Fruit fly (Drosophila melanogaster) whole organism, prepupa: Measurements from ENCODE around the gene CG9330.

Source experiments
- Blimp-1 ChIP-seq: fragments of 200-800 bp; sonication (Bioruptor generic); optimal IDR thresholded peaks from 3 replicates; lab custom pipeline; 2017; ENCODE audit warnings: missing biosample characterization, missing genetic modification characterization, mild to moderate bottlenecking, moderate library complexity, missing genetic modification reagents
- CG10631 ChIP-seq: fragments of 200-800 bp; sonication (Bioruptor generic); optimal IDR thresholded peaks from 2 replicates; lab custom pipeline; 2016; ENCODE audit warnings: missing biosample characterization, missing genetic modification characterization
- CG11294 ChIP-seq: fragments of 200-800 bp; sonication (Bioruptor generic); IDR thresholded peaks from 2 replicates; pipeline ENCODE4 v1.3.6; 2022; ENCODE audit warnings: missing biosample characterization, missing genetic modification characterization
- CG11762 ChIP-seq: fragments of 200-800 bp; sonication (Bioruptor generic); optimal IDR thresholded peaks from 3 replicates; lab custom pipeline; 2016; ENCODE audit warnings: missing biosample characterization, missing genetic modification characterization; ENCODE audit not compliant: insufficient read depth
- CG11902 ChIP-seq: fragments of 200-800 bp; sonication (Bioruptor generic); optimal IDR thresholded peaks from 3 replicates; lab custom pipeline; 2016; ENCODE audit warnings: missing biosample characterization, missing genetic modification characterization
- CG15336 ChIP-seq: fragments of 200-800 bp; sonication (Bioruptor generic); IDR thresholded peaks from 2 replicates; pipeline ENCODE4 v1.3.6; 2022; ENCODE audit warnings: missing biosample characterization, missing genetic modification characterization
- CG1621 ChIP-seq: fragments of 200-800 bp; sonication (Bioruptor generic); optimal IDR thresholded peaks from 3 replicates; lab custom pipeline; 2018; ENCODE audit warnings: missing biosample characterization, mild to moderate bottlenecking, missing genetic modification characterization
- CG16779 ChIP-seq: fragments of 200-800 bp; sonication (Bioruptor generic); optimal IDR thresholded peaks from 3 replicates; lab custom pipeline; 2017; ENCODE audit warnings: missing biosample characterization, mild to moderate bottlenecking, missing genetic modification characterization
- CG31627 ChIP-seq: fragments of 200-800 bp; sonication (Bioruptor generic); optimal IDR thresholded peaks from 3 replicates; lab custom pipeline; 2016; ENCODE audit warnings: missing biosample characterization, missing genetic modification characterization
- CG34406 ChIP-seq: fragments of 200-800 bp; sonication (Bioruptor generic); optimal IDR thresholded peaks from 3 replicates; lab custom pipeline; 2016; ENCODE audit warnings: missing biosample characterization, missing genetic modification characterization
- CG4318 ChIP-seq: fragments of 200-800 bp; sonication (Bioruptor generic); optimal IDR thresholded peaks from 3 replicates; lab custom pipeline; 2017; ENCODE audit warnings: missing biosample characterization, mild to moderate bottlenecking, missing genetic modification characterization
- CG6808 ChIP-seq: fragments of 200-800 bp; sonication (Bioruptor generic); optimal IDR thresholded peaks from 3 replicates; lab custom pipeline; 2017; ENCODE audit warnings: missing biosample characterization, missing genetic modification characterization, mild to moderate bottlenecking, moderate library complexity, missing genetic modification reagents
- CG7368 ChIP-seq: fragments of 200-800 bp; sonication (Bioruptor generic); optimal IDR thresholded peaks from 3 replicates; lab custom pipeline; 2016; ENCODE audit warnings: missing biosample characterization, missing genetic modification characterization
- CG8119 ChIP-seq: fragments of 200-800 bp; sonication (Bioruptor generic); IDR thresholded peaks from 3 replicates; pipeline ENCODE4 v1.3.6; 2022; ENCODE audit warnings: missing biosample characterization, missing genetic modification characterization
- CG8319 ChIP-seq: fragments of 200-800 bp; sonication (Bioruptor generic); optimal IDR thresholded peaks from 3 replicates; lab custom pipeline; 2016; ENCODE audit warnings: missing biosample characterization, missing genetic modification characterization
- CG8632 ChIP-seq: fragments of 200-800 bp; sonication (Bioruptor generic); optimal IDR thresholded peaks from 3 replicates; lab custom pipeline; 2016; ENCODE audit warnings: missing biosample characterization, missing genetic modification characterization
- CG9139 ChIP-seq: fragments of 200-800 bp; sonication (Bioruptor generic); optimal IDR thresholded peaks from 3 replicates; lab custom pipeline; 2017; ENCODE audit warnings: missing biosample characterization, mild to moderate bottlenecking, missing genetic modification characterization
- Eip75B ChIP-seq: fragments of 200-800 bp; sonication (Bioruptor generic); optimal IDR thresholded peaks from 3 replicates; lab custom pipeline; 2016; ENCODE audit warnings: missing biosample characterization, missing genetic modification characterization
- Eip78C ChIP-seq: fragments of 200-800 bp; sonication (Bioruptor generic); peaks from one replicate; lab custom pipeline; 2016; ENCODE audit warnings: missing biosample characterization, missing genetic modification characterization
- Eip93F ChIP-seq: fragments of 200-800 bp; sonication (Bioruptor generic); optimal IDR thresholded peaks from 2 replicates; lab custom pipeline; 2016; ENCODE audit warnings: missing biosample characterization, mild to moderate bottlenecking, missing genetic modification characterization
- Ets96B ChIP-seq: fragments of 200-800 bp; optimal IDR thresholded peaks from 2 replicates; lab custom pipeline; 2019; ENCODE audit warnings: missing biosample characterization, mild to moderate bottlenecking, missing genetic modification characterization, moderate library complexity
- Gug ChIP-seq: fragments of 200-800 bp; sonication (Bioruptor generic); IDR thresholded peaks from 2 replicates; pipeline ENCODE4 v1.3.6; 2022; ENCODE audit warnings: missing biosample characterization, missing genetic modification characterization
- Hr38 ChIP-seq: sonication (Bioruptor generic); optimal IDR thresholded peaks from 2 replicates; lab custom pipeline; 2016; ENCODE audit warnings: missing biosample characterization, missing genetic modification characterization
- Hr39 ChIP-seq: fragments of 200-800 bp; sonication (Bioruptor generic); optimal IDR thresholded peaks from 2 replicates; lab custom pipeline; 2016; ENCODE audit warnings: missing biosample characterization, missing genetic modification characterization
- Hr4 ChIP-seq: fragments of 200-800 bp; sonication (Bioruptor generic); optimal IDR thresholded peaks from 3 replicates; lab custom pipeline; 2016; ENCODE audit warnings: missing biosample characterization, missing genetic modification characterization
- Met ChIP-seq: fragments of 200-800 bp; sonication (Bioruptor generic); optimal IDR thresholded peaks from 3 replicates; lab custom pipeline; 2016; ENCODE audit warnings: missing biosample characterization, missing genetic modification characterization
- OdsH ChIP-seq: fragments of 200-800 bp; sonication (Bioruptor generic); optimal IDR thresholded peaks from 3 replicates; lab custom pipeline; 2016; ENCODE audit warnings: missing biosample characterization, missing genetic modification characterization
- Smox ChIP-seq: fragments of 200-800 bp; sonication (Bioruptor generic); optimal IDR thresholded peaks from 3 replicates; lab custom pipeline; 2016; ENCODE audit warnings: missing biosample characterization, missing genetic modification characterization
- Sox15 ChIP-seq: fragments of 200-800 bp; sonication (Bioruptor generic); optimal IDR thresholded peaks from 3 replicates; lab custom pipeline; 2016; ENCODE audit warnings: missing biosample characterization, missing genetic modification characterization
- achi ChIP-seq: fragments of 200-800 bp; sonication (Bioruptor generic); optimal IDR thresholded peaks from 3 replicates; lab custom pipeline; 2016; ENCODE audit warnings: missing biosample characterization, missing genetic modification characterization
- acj6 ChIP-seq: fragments of 200-800 bp; sonication (Bioruptor generic); optimal IDR thresholded peaks from 3 replicates; lab custom pipeline; 2016; ENCODE audit warnings: missing biosample characterization, missing genetic modification characterization
- dac ChIP-seq: fragments of 200-800 bp; sonication (Bioruptor generic); optimal IDR thresholded peaks from 2 replicates; lab custom pipeline; 2017; ENCODE audit warnings: missing biosample characterization, mild to moderate bottlenecking, missing genetic modification characterization
- dsx ChIP-seq: fragments of 200-800 bp; optimal IDR thresholded peaks from 3 replicates; lab custom pipeline; 2019; ENCODE audit warnings: missing biosample characterization, mild to moderate bottlenecking, missing genetic modification characterization, moderate library complexity; ENCODE audit not compliant: poor library complexity, severe bottlenecking
- eg ChIP-seq: fragments of 200-800 bp; sonication (Bioruptor generic); IDR thresholded peaks from 3 replicates; pipeline ENCODE4 v1.3.6; 2022; ENCODE audit warnings: missing biosample characterization, missing genetic modification characterization
- esn ChIP-seq: fragments of 200-800 bp; sonication (Bioruptor generic); optimal IDR thresholded peaks from 2 replicates; lab custom pipeline; 2016; ENCODE audit warnings: missing biosample characterization, mild to moderate bottlenecking, missing genetic modification characterization, moderate library complexity
- fd59A ChIP-seq: fragments of 200-800 bp; sonication (Bioruptor generic); optimal IDR thresholded peaks from 2 replicates; lab custom pipeline; 2017; ENCODE audit warnings: missing biosample characterization, mild to moderate bottlenecking, missing genetic modification characterization, missing genetic modification reagents
- fd85E ChIP-seq: fragments of 200-800 bp; sonication (Bioruptor generic); optimal IDR thresholded peaks from 3 replicates; lab custom pipeline; 2016; ENCODE audit warnings: missing biosample characterization, missing genetic modification characterization
- fkh ChIP-seq: fragments of 200-800 bp; sonication (Bioruptor generic); optimal IDR thresholded peaks from 3 replicates; lab custom pipeline; 2017; ENCODE audit warnings: missing biosample characterization, mild to moderate bottlenecking, missing genetic modification characterization, moderate library complexity
- lz ChIP-seq: fragments of 200-800 bp; sonication (Bioruptor generic); optimal IDR thresholded peaks from 3 replicates; lab custom pipeline; 2016; ENCODE audit warnings: missing biosample characterization, missing genetic modification characterization
- pdm3 ChIP-seq: fragments of 200-800 bp; sonication (Bioruptor generic); optimal IDR thresholded peaks from 3 replicates; lab custom pipeline; 2016; ENCODE audit warnings: missing biosample characterization, missing genetic modification characterization
- spab ChIP-seq: fragments of 200-800 bp; sonication (Bioruptor generic); optimal IDR thresholded peaks from 2 replicates; lab custom pipeline; 2017; ENCODE audit warnings: missing biosample characterization, mild to moderate bottlenecking, missing genetic modification characterization, missing genetic modification reagents
- ss ChIP-seq, 2 experiments: fragments of 200-800 bp; sonication (Bioruptor generic); optimal IDR thresholded peaks; 2 replicates in 1 of 2; 3 replicates in 1 of 2; lab custom pipeline; 2017 to 2018; ENCODE audit warnings: mild to moderate bottlenecking in 2 of 2, missing biosample characterization in 2 of 2, missing genetic modification characterization in 2 of 2, moderate library complexity in 1 of 2
- svp ChIP-seq: fragments of 200-800 bp; sonication (Bioruptor generic); peaks from one replicate; lab custom pipeline; 2016; ENCODE audit warnings: missing biosample characterization, missing genetic modification characterization
- topi ChIP-seq: fragments of 200-800 bp; sonication (Bioruptor generic); optimal IDR thresholded peaks from 3 replicates; lab custom pipeline; 2016; ENCODE audit warnings: missing biosample characterization, missing genetic modification characterization

CG9330 gene

DNA sequence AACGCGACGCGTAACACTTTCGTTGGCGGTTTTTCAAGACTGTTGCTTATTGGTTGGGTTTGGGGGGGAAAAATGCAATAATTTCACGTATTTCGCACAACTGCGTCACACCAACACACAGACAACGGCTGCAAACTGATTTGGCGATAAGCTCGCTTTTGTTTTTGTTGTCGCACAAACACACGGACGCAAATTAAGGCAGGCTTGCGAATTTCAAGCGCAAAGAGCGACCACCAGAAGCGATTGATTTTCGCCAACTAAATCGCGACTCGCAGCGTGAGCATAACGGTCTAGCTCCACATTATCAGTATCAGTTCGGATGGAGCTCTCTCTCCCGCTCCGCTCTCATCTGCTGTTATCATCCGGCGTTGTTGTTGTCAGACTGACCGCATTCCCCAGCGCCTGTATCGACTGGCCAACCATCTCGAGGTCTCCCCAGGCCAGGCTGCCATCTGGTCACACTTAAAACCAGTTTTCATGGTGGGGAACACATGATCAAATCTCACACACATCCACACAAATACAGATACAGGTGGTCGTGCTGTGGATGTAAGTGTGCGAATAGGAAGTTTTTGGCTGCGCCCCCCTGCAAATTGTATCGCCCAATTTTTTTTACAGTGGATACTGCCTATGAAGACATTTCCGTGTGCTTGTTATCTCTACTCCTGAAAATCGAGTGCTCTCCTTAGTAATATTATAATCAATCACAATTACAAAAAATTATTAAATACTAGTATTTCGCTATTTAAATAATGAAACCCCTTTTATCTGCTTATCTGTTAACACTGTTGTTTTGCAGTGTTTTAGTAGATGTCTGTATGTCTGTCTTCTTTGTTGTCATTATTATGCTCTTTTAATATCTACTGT lies 46.9 kb downstream of the CG9330 start (continued):
- peak; percentile 38 for TF ChIP-seq CG10631 (GFP tag; lab: Kevin White, UChicago)
- peak; percentile 29 for TF ChIP-seq Ets96B (tag; lab: Kevin White, UChicago)
- TF ChIP-seq CG8632 (GFP tag; lab: Kevin White, UChicago) = peak; percentile 57
- no peak for TF ChIP-seq dac (GFP tag; lab: Kevin White, UChicago)
- TF ChIP-seq Eip75B (GFP tag; lab: Kevin White, UChicago) = peak; percentile 23
- peak; percentile 59 for TF ChIP-seq achi (GFP tag; lab: Kevin White, UChicago)
- no peak for TF ChIP-seq dsx (GFP tag; lab: Kevin White, UChicago)
- peak; percentile 71 for TF ChIP-seq pdm3 (GFP tag; lab: Kevin White, UChicago)
- TF ChIP-seq CG34406 (GFP tag; lab: Kevin White, UChicago) = peak; percentile 53
- peak; percentile 71 for TF ChIP-seq Smox

- peak; percentile 89 for TF ChIP-seq CG8119 (GFP tag; lab: Robert Waterston, UW)
- peak; percentile 47 for TF ChIP-seq topi (GFP tag; lab: Kevin White, UChicago)
- peak; percentile 81 for TF ChIP-seq Ets96B (tag; lab: Kevin White, UChicago)
- no peak for TF ChIP-seq CG31627 (GFP tag; lab: Kevin White, UChicago)
- peak; percentile 33 for TF ChIP-seq Hr4 (GFP tag; lab: Kevin White, UChicago)
- TF ChIP-seq CG9139 (GFP tag; lab: Kevin White, UChicago) = peak; percentile 68
- TF ChIP-seq dsx (GFP tag; lab: Kevin White, UChicago) = peak; percentile 80
- TF ChIP-seq Eip93F (GFP tag; lab: Kevin White, UChicago) = no peak
- peak; percentile 33 for TF ChIP-seq fd59A (GFP tag; lab: Kevin White, UChicago)
- peak; percentile 39 for TF ChIP-seq CG16779 (tag; lab: Kevin White, UChicago)
- peak; percentile 63 for TF ChIP-seq OdsH
- TF ChIP-seq CG4318 (GFP tag; lab: Kevin White, UChicago) = peak; percentile 54
- TF ChIP-seq Met (GFP tag; lab: Kevin White, UChicago) = peak; percentile 49
- TF ChIP-seq CG34406 (GFP tag; lab: Kevin White, UChicago) = peak; percentile 58
- TF ChIP-seq Hr38 = no peak
- TF ChIP-seq Gug (GFP tag; lab: Robert Waterston, UW) = peak; percentile 79
- TF ChIP-seq CG8632 (GFP tag; lab: Kevin White, UChicago) = peak; percentile 72
- peak; percentile 56 for TF ChIP-seq CG11762
- TF ChIP-seq CG11902 (GFP tag; lab: Kevin White, UChicago) = peak; percentile 16
- TF ChIP-seq ss (GFP tag; optimal IDR thresholded peaks at IDR 0.05; lab: Kevin White, UChicago) = peak; percentile 57 to 81
- TF ChIP-seq fkh (GFP tag; lab: Kevin White, UChicago) = no peak
- peak; percentile 91 for TF ChIP-seq CG15336 (GFP tag; lab: Robert Waterston, UW)
- no peak for TF ChIP-seq fd85E (GFP tag; lab: Kevin White, UChicago)
- TF ChIP-seq CG1621 = no peak
- TF ChIP-seq dac (GFP tag; lab: Kevin White, UChicago) = no peak
- TF ChIP-seq CG7368 (GFP tag; lab: Kevin White, UChicago) = peak; percentile 61
- TF ChIP-seq Sox15 = peak; percentile 21
- peak; percentile 9 for TF ChIP-seq lz (GFP tag; lab: Kevin White, UChicago)
- peak; percentile 45 for TF ChIP-seq Smox
- no peak for TF ChIP-seq Blimp-1
- TF ChIP-seq CG6808 (GFP tag; lab: Kevin White, UChicago) = peak; percentile 81
- TF ChIP-seq Hr39 = no peak
- TF ChIP-seq CG11294 = peak; percentile 59; the same call in 1 of the 2 replicates
- TF ChIP-seq Eip78C = peak; percentile 92
- peak; percentile 62 for TF ChIP-seq acj6 (GFP tag; lab: Kevin White, UChicago)
- peak; percentile 86 for TF ChIP-seq svp (GFP tag; lab: Kevin White, UChicago)
- peak; percentile 87 for TF ChIP-seq eg (GFP tag; lab: Robert Waterston, UW)
- TF ChIP-seq esn (GFP tag; lab: Kevin White, UChicago) = peak; percentile 65
- TF ChIP-seq CG10631 (GFP tag; lab: Kevin White, UChicago) = peak; percentile 84
- TF ChIP-seq pdm3 (GFP tag; lab: Kevin White, UChicago) = peak; percentile 52
- peak; percentile 13 for TF ChIP-seq CG8319 (GFP tag; lab: Kevin White, UChicago)
- TF ChIP-seq achi (GFP tag; lab: Kevin White, UChicago) = peak; percentile 69
- peak; percentile 80 for TF ChIP-seq spab (GFP tag; lab: Kevin White, UChicago)
Measured at dm6 chr3L:19634788-19635448, 48.9 kb downstream of the CG9330 start.
